Worm (Caenorhabditis elegans) whole organism, L4/young adult: Measurements from ENCODE around the gene Y57G11C.1130.

Experiments
- W03F9.2 ChIP-seq: fragments of 150-350 bp; optimal IDR thresholded peaks from 2 replicates; lab custom pipeline; 2014; ENCODE audit warnings: missing biosample characterization, missing genetic modification characterization
- dao-5 ChIP-seq: sonication (generic microtip); optimal IDR thresholded peaks from 2 replicates; lab custom pipeline; 2016; ENCODE audit warnings: missing genotype, missing genetic modification characterization, moderate library complexity, missing compliant biosample characterization
- him-1 ChIP-seq: sonication (generic microtip); optimal IDR thresholded peaks from 2 replicates; lab custom pipeline; 2016; ENCODE audit warnings: missing genotype, missing genetic modification reagents, missing genetic modification characterization, missing compliant biosample characterization

- TF ChIP-seq dao-5 (tag; lab: Kevin White, UChicago), result no peak
- peak; percentile 44 for TF ChIP-seq him-1
- TF ChIP-seq W03F9.2 (tag; lab: Kevin White, UChicago), result no peak
Observed at ce11 chrIV:14786374-14787136, 4.2 kb downstream of the Y57G11C.1130 start, which contains the start of gene melo-1.
